Worm (Caenorhabditis elegans) whole organism, L2 larva: ENCODE measurements around the gene F32D8.13.

Experiments used
- R02D3.7 ChIP-seq: fragments of 150-350 bp; optimal IDR thresholded peaks from 2 replicates; lab custom pipeline; 2014; ENCODE audit warnings: missing biosample characterization, missing genetic modification characterization
- nhr-12 ChIP-seq: fragments of 150-350 bp; optimal IDR thresholded peaks from 2 replicates; lab custom pipeline; 2014; ENCODE audit warnings: missing biosample characterization, missing genetic modification characterization
- nhr-6 ChIP-seq: fragments of 150-350 bp; optimal IDR thresholded peaks from 2 replicates; lab custom pipeline; 2014; ENCODE audit warnings: missing biosample characterization, missing genetic modification characterization
- snpc-4 ChIP-seq: fragments of 150-350 bp; optimal IDR thresholded peaks from 2 replicates; lab custom pipeline; 2014; ENCODE audit warnings: missing biosample characterization, missing genetic modification characterization
- zag-1 ChIP-seq: fragments of 150-350 bp; optimal IDR thresholded peaks from 2 replicates; lab custom pipeline; 2014; ENCODE audit warnings: missing biosample characterization, missing genetic modification characterization

ce11 chrV:10897172-10897571, 829 bp upstream of the F32D8.13 start:
- TF ChIP-seq zag-1 (peak; percentile 94), snpc-4 (peak; percentile 89), nhr-6 (tag; lab: Kevin White, UChicago) (peak; percentile 97), nhr-12 (tag; lab: Kevin White, UChicago) (peak; percentile 79), R02D3.7 (tag; lab: Kevin White, UChicago) (peak; percentile 71)
